Fruit fly (Drosophila melanogaster) whole organism, embryonic: ENCODE results near the gene Tsen2.

Experiments used
- Adf1 ChIP-seq: fragments of 200-800 bp; sonication (Bioruptor generic); IDR thresholded peaks from 2 replicates; pipeline ENCODE4 v1.3.6; 2022; ENCODE audit warnings: missing biosample characterization, missing genetic modification characterization
- CG10147 ChIP-seq: fragments of 200-800 bp; sonication (Bioruptor generic); optimal IDR thresholded peaks from 2 replicates; lab custom pipeline; 2019; ENCODE audit warnings: missing biosample characterization, mild to moderate bottlenecking, missing genetic modification characterization, moderate library complexity
- CG11093 ChIP-seq: fragments of 200-800 bp; sonication (Bioruptor generic); IDR thresholded peaks from 3 replicates; pipeline ENCODE4 v1.3.6; 2022; ENCODE audit warnings: missing biosample characterization, missing genetic modification characterization
- CG11504 ChIP-seq: fragments of 200-800 bp; sonication (Bioruptor generic); optimal IDR thresholded peaks from 3 replicates; lab custom pipeline; 2019; ENCODE audit warnings: missing biosample characterization, mild to moderate bottlenecking, missing genetic modification characterization, moderate library complexity
- CG12155 ChIP-seq: fragments of 200-800 bp; sonication (Bioruptor generic); optimal IDR thresholded peaks from 3 replicates; lab custom pipeline; 2016; ENCODE audit warnings: missing biosample characterization, missing genetic modification characterization
- CG12942 ChIP-seq: fragments of 200-800 bp; sonication (Bioruptor generic); optimal IDR thresholded peaks from 3 replicates; lab custom pipeline; 2016; ENCODE audit warnings: missing biosample characterization, missing genetic modification characterization
- CG13296 ChIP-seq: fragments of 200-800 bp; sonication (Bioruptor generic); optimal IDR thresholded peaks from 3 replicates; lab custom pipeline; 2018; ENCODE audit warnings: missing biosample characterization, mild to moderate bottlenecking, missing genetic modification characterization
- CG1529 ChIP-seq: fragments of 200-800 bp; sonication (Bioruptor generic); optimal IDR thresholded peaks from 3 replicates; lab custom pipeline; 2018; ENCODE audit warnings: missing biosample characterization, missing genetic modification characterization
- CG15479 ChIP-seq: fragments of 200-800 bp; sonication (Bioruptor generic); optimal IDR thresholded peaks from 3 replicates; lab custom pipeline; 2019; ENCODE audit warnings: missing biosample characterization, mild to moderate bottlenecking, missing genetic modification characterization, moderate library complexity
- CG1602 ChIP-seq: fragments of 200-800 bp; sonication (Bioruptor generic); optimal IDR thresholded peaks from 3 replicates; lab custom pipeline; 2016; ENCODE audit warnings: missing biosample characterization, missing genetic modification characterization
- CG17802 ChIP-seq: fragments of 200-800 bp; sonication (Bioruptor generic); optimal IDR thresholded peaks from 2 replicates; lab custom pipeline; 2018; ENCODE audit warnings: missing biosample characterization, mild to moderate bottlenecking, missing genetic modification characterization, moderate library complexity
- CG30431 ChIP-seq: fragments of 200-800 bp; sonication (Bioruptor generic); optimal IDR thresholded peaks from 2 replicates; lab custom pipeline; 2017; ENCODE audit warnings: missing biosample characterization, missing genetic modification characterization
- CG31365 ChIP-seq: fragments of 200-800 bp; sonication (Bioruptor generic); optimal IDR thresholded peaks from 2 replicates; lab custom pipeline; 2018; ENCODE audit warnings: missing biosample characterization, mild to moderate bottlenecking, missing genetic modification characterization
- CG32532 ChIP-seq: fragments of 200-800 bp; sonication (Bioruptor generic); IDR thresholded peaks from 2 replicates; pipeline ENCODE4 v1.3.6; 2022; ENCODE audit warnings: missing biosample characterization, missing genetic modification characterization
- CG3407 ChIP-seq: fragments of 200-800 bp; sonication (Bioruptor generic); optimal IDR thresholded peaks from 2 replicates; lab custom pipeline; 2018; ENCODE audit warnings: missing biosample characterization, mild to moderate bottlenecking, missing genetic modification characterization
- CG8281 ChIP-seq: fragments of 200-800 bp; sonication (Bioruptor generic); optimal IDR thresholded peaks from 2 replicates; lab custom pipeline; 2018; ENCODE audit warnings: missing biosample characterization, mild to moderate bottlenecking, missing genetic modification characterization, moderate library complexity
- CG8290 ChIP-seq, 3 experiments: fragments of 200-800 bp; sonication (Bioruptor generic); optimal IDR thresholded peaks; 2 replicates each; lab custom pipeline; 2016 to 2019; ENCODE audit warnings: missing biosample characterization in 3 of 3, missing genetic modification characterization in 3 of 3, mild to moderate bottlenecking in 2 of 3, moderate library complexity in 1 of 3
- CG8388 ChIP-seq: fragments of 200-800 bp; sonication (Bioruptor generic); optimal IDR thresholded peaks from 2 replicates; lab custom pipeline; 2019; ENCODE audit warnings: missing biosample characterization, mild to moderate bottlenecking, missing genetic modification characterization, moderate library complexity
- CG8944 ChIP-seq: fragments of 200-800 bp; sonication (Bioruptor generic); optimal IDR thresholded peaks from 3 replicates; lab custom pipeline; 2016; ENCODE audit warnings: missing biosample characterization, missing genetic modification characterization
- CG9727 ChIP-seq: fragments of 200-800 bp; sonication (Bioruptor generic); optimal IDR thresholded peaks from 3 replicates; lab custom pipeline; 2017; ENCODE audit warnings: missing biosample characterization, mild to moderate bottlenecking, missing genetic modification characterization
- CrebB ChIP-seq: fragments of 200-800 bp; sonication (Bioruptor generic); optimal IDR thresholded peaks from 3 replicates; lab custom pipeline; 2018; ENCODE audit warnings: missing biosample characterization, mild to moderate bottlenecking, missing genetic modification characterization
- D ChIP-seq, 2 experiments: fragments of 200-800 bp in 1 of 2; fragments of >200 bp in 1 of 2; sonication (Bioruptor generic) in 1 of 2; optimal IDR thresholded peaks; 2 replicates in 1 of 2; 3 replicates in 1 of 2; lab custom pipeline; 2017; ENCODE audit warnings: mild to moderate bottlenecking in 1 of 2, missing biosample characterization in 1 of 2, missing genetic modification characterization in 1 of 2, missing genetic modification reagents in 1 of 2
- Dad ChIP-seq: fragments of 200-800 bp; sonication (Bioruptor generic); optimal IDR thresholded peaks from 3 replicates; lab custom pipeline; 2016; ENCODE audit warnings: missing biosample characterization, missing genetic modification characterization
- Dfd ChIP-seq, 2 experiments: fragments of >200 bp; optimal IDR thresholded peaks; 2 replicates each; lab custom pipeline; 2017; ENCODE audit warnings: missing biosample characterization in 2 of 2, missing genetic modification characterization in 2 of 2
- Dip3 ChIP-seq: fragments of 200-800 bp; sonication (Bioruptor generic); optimal IDR thresholded peaks from 3 replicates; lab custom pipeline; 2016; ENCODE audit warnings: missing biosample characterization, missing genetic modification characterization
- Doc2 ChIP-seq: fragments of 200-800 bp; sonication (Bioruptor generic); IDR thresholded peaks from 2 replicates; pipeline ENCODE4 v1.3.6; 2022; ENCODE audit warnings: missing biosample characterization, missing genetic modification characterization
- HmgD ChIP-seq: fragments of 200-800 bp; sonication (Bioruptor generic); optimal IDR thresholded peaks from 3 replicates; lab custom pipeline; 2016; ENCODE audit warnings: missing biosample characterization, missing genetic modification characterization
- HmgZ ChIP-seq: fragments of 200-800 bp; sonication (Bioruptor generic); optimal IDR thresholded peaks from 2 replicates; lab custom pipeline; 2018; ENCODE audit warnings: missing biosample characterization, mild to moderate bottlenecking, missing genetic modification characterization
- MESR4 ChIP-seq: fragments of 200-800 bp; sonication (Bioruptor generic); optimal IDR thresholded peaks from 2 replicates; lab custom pipeline; 2018; ENCODE audit warnings: missing biosample characterization, mild to moderate bottlenecking, missing genetic modification characterization, moderate library complexity
- Oaz ChIP-seq: fragments of 200-800 bp; sonication (Bioruptor generic); IDR thresholded peaks from 2 replicates; pipeline ENCODE4 v1.3.6; 2022; ENCODE audit warnings: missing biosample characterization, missing genetic modification characterization
- Opbp ChIP-seq: fragments of 200-800 bp; sonication (Bioruptor generic); IDR thresholded peaks from 3 replicates; pipeline ENCODE4 v1.3.6; 2022; ENCODE audit warnings: missing biosample characterization, missing genetic modification characterization; ENCODE audit not compliant: partially characterized antibody
- Stat92E ChIP-seq, 3 experiments: fragments of >200 bp in 2 of 3; fragments of 200-800 bp in 1 of 3; sonication (Bioruptor generic) in 1 of 3; optimal IDR thresholded peaks; 2 replicates each; lab custom pipeline; 2017 to 2019; ENCODE audit warnings: missing biosample characterization in 3 of 3, missing genetic modification characterization in 3 of 3, mild to moderate bottlenecking in 1 of 3, moderate library complexity in 1 of 3
- aop ChIP-seq: fragments of 200-800 bp; sonication (Bioruptor generic); IDR thresholded peaks from 2 replicates; pipeline ENCODE4 v1.3.6; 2022; ENCODE audit warnings: missing biosample characterization, missing genetic modification characterization
- ara ChIP-seq: fragments of 200-800 bp; sonication (Bioruptor generic); IDR thresholded peaks from 2 replicates; pipeline ENCODE4 v1.3.6; 2022; ENCODE audit warnings: missing biosample characterization, missing genetic modification characterization
- bigmax ChIP-seq: fragments of 200-800 bp; sonication (Bioruptor generic); optimal IDR thresholded peaks from 2 replicates; lab custom pipeline; 2018; ENCODE audit warnings: missing biosample characterization, mild to moderate bottlenecking, missing genetic modification characterization
- bowl ChIP-seq: fragments of 200-800 bp; sonication (Bioruptor generic); IDR thresholded peaks from 2 replicates; pipeline ENCODE4 v1.3.6; 2022; ENCODE audit warnings: missing biosample characterization, missing genetic modification characterization
- cas ChIP-seq: fragments of 200-800 bp; sonication (Bioruptor generic); IDR thresholded peaks from 2 replicates; pipeline ENCODE4 v1.3.6; 2022; ENCODE audit warnings: missing biosample characterization, missing genetic modification characterization
- disco-r ChIP-seq: fragments of 200-800 bp; sonication (Bioruptor generic); optimal IDR thresholded peaks from 2 replicates; lab custom pipeline; 2016; ENCODE audit warnings: missing biosample characterization, missing genetic modification characterization
- ftz-f1 ChIP-seq: fragments of 200-800 bp; sonication (Bioruptor generic); optimal IDR thresholded peaks from 2 replicates; lab custom pipeline; 2016; ENCODE audit warnings: missing biosample characterization, missing genetic modification characterization
- jing ChIP-seq: fragments of 200-800 bp; sonication (Bioruptor generic); optimal IDR thresholded peaks from 2 replicates; lab custom pipeline; 2018; ENCODE audit warnings: missing biosample characterization, mild to moderate bottlenecking, missing genetic modification characterization
- ken ChIP-seq: fragments of 200-800 bp; sonication (Bioruptor generic); IDR thresholded peaks from 3 replicates; pipeline ENCODE4 v1.3.6; 2022; ENCODE audit warnings: missing biosample characterization, missing genetic modification characterization
- maf-S ChIP-seq: fragments of 200-800 bp; sonication (Bioruptor generic); optimal IDR thresholded peaks from 2 replicates; lab custom pipeline; 2016; ENCODE audit warnings: missing biosample characterization, missing genetic modification characterization
- pnt ChIP-seq: fragments of 200-800 bp; sonication (Bioruptor generic); optimal IDR thresholded peaks from 3 replicates; lab custom pipeline; 2016; ENCODE audit warnings: missing biosample characterization, missing genetic modification characterization
- sim ChIP-seq: fragments of 200-800 bp; sonication (Bioruptor generic); IDR thresholded peaks from 2 replicates; pipeline ENCODE4 v1.3.6; 2022; ENCODE audit warnings: missing biosample characterization, missing genetic modification characterization
- stwl ChIP-seq: fragments of 200-800 bp; sonication (Bioruptor generic); optimal IDR thresholded peaks from 3 replicates; lab custom pipeline; 2018; ENCODE audit warnings: missing biosample characterization, mild to moderate bottlenecking, missing genetic modification characterization, moderate library complexity
- trem ChIP-seq: fragments of 200-800 bp; optimal IDR thresholded peaks from 3 replicates; lab custom pipeline; 2019; ENCODE audit warnings: missing biosample characterization, mild to moderate bottlenecking, missing genetic modification characterization, moderate library complexity
- trh ChIP-seq: fragments of 200-800 bp; sonication (Bioruptor generic); optimal IDR thresholded peaks from 2 replicates; lab custom pipeline; 2016; ENCODE audit warnings: missing biosample characterization, missing genetic modification characterization
- unpg ChIP-seq: fragments of 200-800 bp; sonication (Bioruptor generic); optimal IDR thresholded peaks from 3 replicates; lab custom pipeline; 2018; ENCODE audit warnings: missing biosample characterization, mild to moderate bottlenecking, missing genetic modification characterization, moderate library complexity
- wdn ChIP-seq: fragments of 200-800 bp; sonication (Bioruptor generic); IDR thresholded peaks from 2 replicates; pipeline ENCODE4 v1.3.6; 2022; ENCODE audit warnings: missing biosample characterization, missing genetic modification characterization
- wek ChIP-seq: fragments of 200-800 bp; sonication (Bioruptor generic); optimal IDR thresholded peaks from 3 replicates; lab custom pipeline; 2018; ENCODE audit warnings: missing biosample characterization, mild to moderate bottlenecking, missing genetic modification characterization, moderate library complexity

The Tsen2 gene

dm6 chr2L:16684908-16685611 is 44.5 kb upstream of the Tsen2 start (continued):
- peak; percentile 47 for TF ChIP-seq CG9727 (GFP tag; lab: Kevin White, UChicago)
- TF ChIP-seq CG8290 (GFP tag; optimal IDR thresholded peaks at IDR 0.05; lab: Kevin White, UChicago), result no peak
- no peak for TF ChIP-seq CG8290 (tag; optimal IDR thresholded peaks at IDR 0.05; lab: Kevin White, UChicago)
- TF ChIP-seq wek (GFP tag; lab: Kevin White, UChicago), result no peak
- TF ChIP-seq CrebB (tag; lab: Kevin White, UChicago), result no peak
- TF ChIP-seq CG1602, result peak; percentile 8
- TF ChIP-seq sim (GFP tag; lab: Robert Waterston, UW), result no peak
- no peak for TF ChIP-seq Opbp (GFP tag; lab: Robert Waterston, UW)
- TF ChIP-seq ftz-f1, result no peak
- no peak for TF ChIP-seq disco-r (GFP tag; lab: Kevin White, UChicago)
- TF ChIP-seq HmgZ, result no peak
- TF ChIP-seq ken, result no peak
- no peak for TF ChIP-seq pnt (GFP tag; lab: Kevin White, UChicago)
- TF ChIP-seq stwl (tag; lab: Kevin White, UChicago), result no peak
- no peak for TF ChIP-seq Adf1 (GFP tag; lab: Robert Waterston, UW)
- peak; percentile 20 for TF ChIP-seq trh (GFP tag; lab: Kevin White, UChicago)
- TF ChIP-seq maf-S (GFP tag; lab: Kevin White, UChicago), result no peak
- TF ChIP-seq CG8281 (tag; lab: Kevin White, UChicago), result no peak
- peak; percentile 70 for TF ChIP-seq CG10147
- no peak for TF ChIP-seq ara
- peak; percentile 49 for TF ChIP-seq trem (tag; lab: Kevin White, UChicago)
- no peak for TF ChIP-seq cas (GFP tag; lab: Robert Waterston, UW)
- TF ChIP-seq HmgD (GFP tag; lab: Kevin White, UChicago), result no peak
- TF ChIP-seq CG1529, result no peak
- TF ChIP-seq Dip3 (GFP tag; lab: Kevin White, UChicago), result no peak
- peak; percentile 28 for TF ChIP-seq CG12155 (GFP tag; lab: Kevin White, UChicago)
- TF ChIP-seq CG8388 (GFP tag; lab: Kevin White, UChicago), result peak; percentile 40
- no peak for TF ChIP-seq MESR4 (GFP tag; lab: Kevin White, UChicago)
- TF ChIP-seq wdn (GFP tag; lab: Robert Waterston, UW), result no peak
- TF ChIP-seq CG30431 (GFP tag; lab: Kevin White, UChicago), result no peak
- no peak for TF ChIP-seq Oaz (GFP tag; lab: Robert Waterston, UW)
- peak; percentile 68 for TF ChIP-seq CG13296
- no peak for TF ChIP-seq D (optimal IDR thresholded peaks at IDR 0.05; lab: Kevin White, UChicago)
- TF ChIP-seq D (GFP tag; optimal IDR thresholded peaks at IDR 0.05; lab: Kevin White, UChicago), result peak; percentile 31
- no peak for TF ChIP-seq aop
- no peak for TF ChIP-seq Doc2
- no peak for TF ChIP-seq CG32532 (GFP tag; lab: Robert Waterston, UW)
- TF ChIP-seq CG17802, result no peak
- no peak for TF ChIP-seq CG15479
- no peak for TF ChIP-seq jing (GFP tag; lab: Kevin White, UChicago)
- TF ChIP-seq Dfd (GFP tag; optimal IDR thresholded peaks at IDR 0.05; lab: Kevin White, UChicago), result no peak
- no peak for TF ChIP-seq bigmax (GFP tag; lab: Kevin White, UChicago)
- peak; percentile 63 for TF ChIP-seq unpg (GFP tag; lab: Kevin White, UChicago)
- TF ChIP-seq CG11093, result no peak
- no peak for TF ChIP-seq bowl (GFP tag; lab: Robert Waterston, UW)
- no peak for TF ChIP-seq Dad (GFP tag; lab: Kevin White, UChicago)
- TF ChIP-seq CG8944, result no peak
- peak; percentile 84 for TF ChIP-seq CG11504 (tag; lab: Kevin White, UChicago)
- TF ChIP-seq CG31365, result no peak
- TF ChIP-seq Stat92E (GFP tag; optimal IDR thresholded peaks at IDR 0.05; lab: Kevin White, UChicago), result no peak
- no peak for TF ChIP-seq CG12942 (GFP tag; lab: Kevin White, UChicago)
- TF ChIP-seq CG3407 (GFP tag; lab: Kevin White, UChicago), result peak; percentile 20
